Fruit fly (Drosophila melanogaster) whole organism, embryonic: ENCODE results near the gene CG14866.

ENCODE experiments used
- Atf6 ChIP-seq: fragments of 200-800 bp; sonication (Bioruptor generic); IDR thresholded peaks from 2 replicates; pipeline ENCODE4 v1.3.6; 2022; ENCODE audit warnings: missing biosample characterization, missing genetic modification characterization
- Blimp-1 ChIP-seq: fragments of 200-800 bp; sonication (Bioruptor generic); optimal IDR thresholded peaks from 3 replicates; lab custom pipeline; 2018; ENCODE audit warnings: missing biosample characterization, missing genetic modification characterization, mild to moderate bottlenecking, moderate library complexity, missing genetic modification reagents
- CG13123 ChIP-seq: fragments of 200-800 bp; sonication (Bioruptor generic); optimal IDR thresholded peaks from 2 replicates; lab custom pipeline; 2016; ENCODE audit warnings: missing biosample characterization, missing genetic modification characterization
- CG13287 ChIP-seq: fragments of 200-800 bp; sonication (Bioruptor generic); IDR thresholded peaks from 2 replicates; pipeline ENCODE4 v1.3.6; 2022; ENCODE audit warnings: missing biosample characterization, missing genetic modification characterization; ENCODE audit not compliant: partially characterized antibody
- CG15073 ChIP-seq: fragments of 200-800 bp; sonication (Bioruptor generic); optimal IDR thresholded peaks from 2 replicates; lab custom pipeline; 2016; ENCODE audit warnings: missing biosample characterization, missing genetic modification characterization
- CG1603 ChIP-seq: fragments of 200-800 bp; sonication (Bioruptor generic); optimal IDR thresholded peaks from 2 replicates; lab custom pipeline; 2019; ENCODE audit warnings: missing biosample characterization, mild to moderate bottlenecking, missing genetic modification characterization, moderate library complexity
- CG17328 ChIP-seq: fragments of 200-800 bp; sonication (Bioruptor generic); IDR thresholded peaks from 2 replicates; pipeline ENCODE4 v1.3.6; 2022; ENCODE audit warnings: missing biosample characterization, missing genetic modification characterization
- CG33557 ChIP-seq: fragments of 200-800 bp; sonication (Bioruptor generic); optimal IDR thresholded peaks from 2 replicates; lab custom pipeline; 2019; ENCODE audit warnings: missing biosample characterization, mild to moderate bottlenecking, missing genetic modification characterization, moderate library complexity
- CG3838 ChIP-seq: fragments of 200-800 bp; sonication (Bioruptor generic); optimal IDR thresholded peaks from 3 replicates; lab custom pipeline; 2016; ENCODE audit warnings: missing biosample characterization, missing genetic modification characterization
- CG3847 ChIP-seq: fragments of 200-800 bp; sonication (Bioruptor generic); IDR thresholded peaks from 2 replicates; pipeline ENCODE4 v1.3.6; 2022; ENCODE audit warnings: missing biosample characterization, missing genetic modification characterization
- CG5180 ChIP-seq: fragments of 200-800 bp; sonication (Bioruptor generic); optimal IDR thresholded peaks from 3 replicates; lab custom pipeline; 2017; ENCODE audit warnings: missing biosample characterization, missing genetic modification characterization, mild to moderate bottlenecking, moderate library complexity, missing genetic modification reagents
- CG6683 ChIP-seq: fragments of 200-800 bp; sonication (Bioruptor generic); optimal IDR thresholded peaks from 2 replicates; lab custom pipeline; 2017; ENCODE audit warnings: missing biosample characterization, mild to moderate bottlenecking, missing genetic modification characterization, missing genetic modification reagents
- CG7271 ChIP-seq: fragments of 200-800 bp; sonication (Bioruptor generic); optimal IDR thresholded peaks from 2 replicates; lab custom pipeline; 2018; ENCODE audit warnings: missing biosample characterization, mild to moderate bottlenecking, missing genetic modification characterization, moderate library complexity
- CG9215 ChIP-seq: fragments of 200-800 bp; sonication (Bioruptor generic); IDR thresholded peaks from 2 replicates; pipeline ENCODE4 v1.3.6; 2022; ENCODE audit warnings: missing biosample characterization, missing genetic modification characterization
- CG9797 ChIP-seq: fragments of 200-800 bp; sonication (Bioruptor generic); optimal IDR thresholded peaks from 3 replicates; lab custom pipeline; 2018; ENCODE audit warnings: missing biosample characterization, mild to moderate bottlenecking, missing genetic modification characterization
- CrebB ChIP-seq: fragments of 200-800 bp; sonication (Bioruptor generic); optimal IDR thresholded peaks from 3 replicates; lab custom pipeline; 2018; ENCODE audit warnings: missing biosample characterization, mild to moderate bottlenecking, missing genetic modification characterization
- D ChIP-seq, 2 experiments: fragments of 200-800 bp in 1 of 2; fragments of >200 bp in 1 of 2; sonication (Bioruptor generic) in 1 of 2; optimal IDR thresholded peaks; 2 replicates in 1 of 2; 3 replicates in 1 of 2; lab custom pipeline; 2017; ENCODE audit warnings: mild to moderate bottlenecking in 1 of 2, missing biosample characterization in 1 of 2, missing genetic modification characterization in 1 of 2, missing genetic modification reagents in 1 of 2
- Gug ChIP-seq: fragments of 200-800 bp; sonication (Bioruptor generic); IDR thresholded peaks from 4 replicates; pipeline ENCODE4 v1.3.6; 2022; ENCODE audit warnings: missing biosample characterization, missing genetic modification characterization
- Hey ChIP-seq: fragments of 200-800 bp; sonication (Bioruptor generic); optimal IDR thresholded peaks from 3 replicates; lab custom pipeline; 2018; ENCODE audit warnings: missing biosample characterization, mild to moderate bottlenecking, missing genetic modification characterization
- Jarid2 ChIP-seq: fragments of 200-800 bp; sonication (Bioruptor generic); optimal IDR thresholded peaks from 3 replicates; lab custom pipeline; 2017; ENCODE audit warnings: mild to moderate bottlenecking, missing biosample characterization, missing genetic modification reagents, missing genetic modification characterization
- Neu2 ChIP-seq: fragments of 200-800 bp; sonication (Bioruptor generic); optimal IDR thresholded peaks from 3 replicates; lab custom pipeline; 2016; ENCODE audit warnings: missing biosample characterization, missing genetic modification characterization, borderline replicate concordance
- Oli ChIP-seq: fragments of 200-800 bp; sonication (Bioruptor generic); optimal IDR thresholded peaks from 2 replicates; lab custom pipeline; 2018; ENCODE audit warnings: missing biosample characterization, mild to moderate bottlenecking, missing genetic modification characterization, moderate library complexity
- Sox100B ChIP-seq: fragments of 200-800 bp; sonication (Bioruptor generic); optimal IDR thresholded peaks from 3 replicates; lab custom pipeline; 2018; ENCODE audit warnings: missing biosample characterization, mild to moderate bottlenecking, missing genetic modification characterization
- Sry-δ ChIP-seq: fragments of 200-800 bp; sonication (Bioruptor generic); optimal IDR thresholded peaks from 2 replicates; lab custom pipeline; 2016; ENCODE audit warnings: missing biosample characterization, missing genetic modification characterization
- Ssrp ChIP-seq: fragments of 200-800 bp; sonication (Bioruptor generic); optimal IDR thresholded peaks from 2 replicates; lab custom pipeline; 2018; ENCODE audit warnings: missing biosample characterization, mild to moderate bottlenecking, missing genetic modification characterization, moderate library complexity
- Stat92E ChIP-seq, 3 experiments: fragments of >200 bp in 2 of 3; fragments of 200-800 bp in 1 of 3; sonication (Bioruptor generic) in 1 of 3; optimal IDR thresholded peaks; 2 replicates each; lab custom pipeline; 2017 to 2019; ENCODE audit warnings: missing biosample characterization in 3 of 3, missing genetic modification characterization in 3 of 3, mild to moderate bottlenecking in 1 of 3, moderate library complexity in 1 of 3
- YL-1 ChIP-seq: fragments of 200-800 bp; sonication (Bioruptor generic); optimal IDR thresholded peaks from 3 replicates; lab custom pipeline; 2017; ENCODE audit warnings: missing biosample characterization, mild to moderate bottlenecking, missing genetic modification characterization
- bcd ChIP-seq: fragments of 200-800 bp; sonication (Bioruptor generic); optimal IDR thresholded peaks from 2 replicates; lab custom pipeline; 2017; ENCODE audit warnings: missing biosample characterization, mild to moderate bottlenecking, missing genetic modification characterization
- br ChIP-seq: fragments of >200 bp; optimal IDR thresholded peaks from 2 replicates; lab custom pipeline; 2017
- bsh ChIP-seq, 2 experiments: fragments of 200-800 bp; sonication (Bioruptor generic); optimal IDR thresholded peaks; 2 replicates each; lab custom pipeline; 2017 to 2018; ENCODE audit warnings: mild to moderate bottlenecking in 2 of 2, missing biosample characterization in 2 of 2, missing genetic modification characterization in 2 of 2, moderate library complexity in 1 of 2
- chif ChIP-seq, 2 experiments: fragments of 200-800 bp; sonication (Bioruptor generic); optimal IDR thresholded peaks; 3 replicates each; lab custom pipeline; 2016; ENCODE audit warnings: missing biosample characterization in 2 of 2, missing genetic modification characterization in 2 of 2
- ci ChIP-seq: fragments of 200-800 bp; sonication (Bioruptor generic); IDR thresholded peaks from 3 replicates; pipeline ENCODE4 v1.3.6; 2022; ENCODE audit warnings: missing biosample characterization, missing genetic modification characterization
- dm ChIP-seq: fragments of 200-800 bp; sonication (Bioruptor generic); optimal IDR thresholded peaks from 3 replicates; lab custom pipeline; 2016; ENCODE audit warnings: missing biosample characterization, missing genetic modification characterization
- eve ChIP-seq, 2 experiments: fragments of >200 bp; optimal IDR thresholded peaks; 2 replicates each; lab custom pipeline; 2017; ENCODE audit warnings: missing biosample characterization in 2 of 2, missing genetic modification characterization in 2 of 2
- grn ChIP-seq: fragments of 200-800 bp; sonication (Bioruptor generic); optimal IDR thresholded peaks from 3 replicates; lab custom pipeline; 2017; ENCODE audit warnings: missing biosample characterization, missing genetic modification characterization
- jumu ChIP-seq: fragments of 200-800 bp; sonication (Bioruptor generic); optimal IDR thresholded peaks from 3 replicates; lab custom pipeline; 2016; ENCODE audit warnings: missing biosample characterization, missing genetic modification characterization
- kah ChIP-seq: fragments of 200-800 bp; sonication (Bioruptor generic); optimal IDR thresholded peaks from 2 replicates; lab custom pipeline; 2018; ENCODE audit warnings: missing biosample characterization, mild to moderate bottlenecking, missing genetic modification characterization
- mirr ChIP-seq: fragments of 200-800 bp; sonication (Bioruptor generic); optimal IDR thresholded peaks from 3 replicates; lab custom pipeline; 2018; ENCODE audit warnings: missing biosample characterization, mild to moderate bottlenecking, missing genetic modification characterization
- pan ChIP-seq, 4 experiments: fragments of >200 bp in 3 of 4; fragments of 200-800 bp in 1 of 4; sonication (Bioruptor generic) in 1 of 4; optimal IDR thresholded peaks in 3 of 4; IDR thresholded peaks in 1 of 4; 2 replicates each; pipeline versions ENCODE4 v1.3.6 to Lab custom; 2017 to 2022; ENCODE audit warnings: missing biosample characterization in 2 of 4, missing genetic modification characterization in 2 of 4, mixed read lengths in 1 of 4
- pb ChIP-seq: fragments of 200-800 bp; sonication (Bioruptor generic); optimal IDR thresholded peaks from 3 replicates; lab custom pipeline; 2016; ENCODE audit warnings: missing biosample characterization, missing genetic modification characterization
- pros ChIP-seq: fragments of 200-800 bp; sonication (Bioruptor generic); optimal IDR thresholded peaks from 3 replicates; lab custom pipeline; 2019; ENCODE audit warnings: missing biosample characterization, mild to moderate bottlenecking, missing genetic modification characterization, moderate library complexity
- ssp ChIP-seq: fragments of 200-800 bp; sonication (Bioruptor generic); IDR thresholded peaks from 2 replicates; pipeline ENCODE4 v1.3.6; 2022; ENCODE audit warnings: missing biosample characterization, missing genetic modification characterization
- trem ChIP-seq: fragments of 200-800 bp; optimal IDR thresholded peaks from 3 replicates; lab custom pipeline; 2019; ENCODE audit warnings: missing biosample characterization, mild to moderate bottlenecking, missing genetic modification characterization, moderate library complexity
- vfl ChIP-seq: fragments of 200-800 bp; sonication (Bioruptor generic); optimal IDR thresholded peaks from 2 replicates; lab custom pipeline; 2016; ENCODE audit warnings: missing biosample characterization, missing genetic modification characterization
- wdn ChIP-seq: fragments of 200-800 bp; sonication (Bioruptor generic); IDR thresholded peaks from 2 replicates; pipeline ENCODE4 v1.3.6; 2022; ENCODE audit warnings: missing biosample characterization, missing genetic modification characterization
- wek ChIP-seq: fragments of 200-800 bp; sonication (Bioruptor generic); optimal IDR thresholded peaks from 3 replicates; lab custom pipeline; 2018; ENCODE audit warnings: missing biosample characterization, mild to moderate bottlenecking, missing genetic modification characterization, moderate library complexity
- zen ChIP-seq: fragments of 200-800 bp; sonication (Bioruptor generic); optimal IDR thresholded peaks from 3 replicates; lab custom pipeline; 2018; ENCODE audit warnings: missing biosample characterization, mild to moderate bottlenecking, missing genetic modification characterization, moderate library complexity

The CG14866 gene

dm6 chr3R:15280619-15281334 is 35.5 kb upstream of the CG14866 start (continued):
- TF ChIP-seq CG3847 (GFP tag; lab: Robert Waterston, UW) (peak; percentile 40; the same call in 1 of the 2 replicates), CrebB (tag; lab: Kevin White, UChicago) (no peak), CG17328 (peak; percentile 31; the same call in 1 of the 2 replicates), bcd (peak; percentile 78), ci (GFP tag; lab: Robert Waterston, UW) (0 out of 3 replicates have a peak, but pooled peaks have one; percentile 33), pros (GFP tag; lab: Kevin White, UChicago) (no peak), kah (GFP tag; lab: Kevin White, UChicago) (no peak), mirr (GFP tag; lab: Kevin White, UChicago) (no peak), CG1603 (tag; lab: Kevin White, UChicago) (peak; percentile 12), eve (GFP tag; optimal IDR thresholded peaks at IDR 0.05; lab: Kevin White, UChicago) (no peak), CG9797 (GFP tag; lab: Kevin White, UChicago) (no peak), Gug (GFP tag; lab: Robert Waterston, UW) (peak; percentile 50; the same call in 1 of the 4 replicates), Sox100B (GFP tag; lab: Kevin White, UChicago) (peak; percentile 86), YL-1 (GFP tag; lab: Kevin White, UChicago) (peak; percentile 19), D (optimal IDR thresholded peaks at IDR 0.05; lab: Kevin White, UChicago) (no peak), D (GFP tag; optimal IDR thresholded peaks at IDR 0.05; lab: Kevin White, UChicago) (peak; percentile 82), dm (no peak), zen (tag; lab: Kevin White, UChicago) (peak; percentile 67), Sry-δ (GFP tag; lab: Kevin White, UChicago) (no peak), wek (GFP tag; lab: Kevin White, UChicago) (no peak), chif (GFP tag; optimal IDR thresholded peaks at IDR 0.05; lab: Kevin White, UChicago) (peak in 1 of 2 experiments; percentile 47), CG9215 (GFP tag; lab: Robert Waterston, UW) (no peak; the same call in 1 of the 2 replicates), Hey (tag; lab: Kevin White, UChicago) (no peak), CG33557 (GFP tag; lab: Kevin White, UChicago) (peak; percentile 74), CG3838 (peak; percentile 5), CG6683 (GFP tag; lab: Kevin White, UChicago) (no peak), ssp (GFP tag; lab: Robert Waterston, UW) (peak; percentile 39; the same call in 1 of the 2 replicates), Stat92E (GFP tag; optimal IDR thresholded peaks at IDR 0.05; lab: Kevin White, UChicago) (no peak), wdn (no peak), Ssrp (tag; lab: Kevin White, UChicago) (peak; percentile 83), CG5180 (GFP tag; lab: Kevin White, UChicago) (peak; percentile 56), CG13287 (GFP tag; lab: Robert Waterston, UW) (no peak), Neu2 (GFP tag; lab: Kevin White, UChicago) (no peak), bsh (GFP tag; optimal IDR thresholded peaks at IDR 0.05; lab: Kevin White, UChicago) (peak in 1 of 2 experiments; percentile 71), br (no peak), Blimp-1 (GFP tag; lab: Kevin White, UChicago) (peak; percentile 70), trem (tag; lab: Kevin White, UChicago) (peak; percentile 71), CG15073 (GFP tag; lab: Kevin White, UChicago) (peak; percentile 31), pb (GFP tag; lab: Kevin White, UChicago) (no peak), jumu (GFP tag; lab: Kevin White, UChicago) (peak; percentile 27), pan (optimal IDR thresholded peaks at IDR 0.05; lab: Kevin White, UChicago) (no peak), pan (GFP tag; optimal IDR thresholded peaks at IDR 0.05 in 1 of 2, IDR thresholded peaks at IDR 0.05 in 1 of 2) (peak in 1 of 2 experiments; percentile 12), CG7271 (tag; lab: Kevin White, UChicago) (peak; percentile 16), vfl (GFP tag; lab: Kevin White, UChicago) (no peak), Atf6 (GFP tag; lab: Robert Waterston, UW) (no peak), Jarid2 (GFP tag; lab: Kevin White, UChicago) (no peak), Oli (tag; lab: Kevin White, UChicago) (peak; percentile 84), CG13123 (GFP tag; lab: Kevin White, UChicago) (peak; percentile 13), grn (GFP tag; lab: Kevin White, UChicago) (no peak)
